Worm (Caenorhabditis elegans): ENCODE results near the gene btb-12.

DNA sequence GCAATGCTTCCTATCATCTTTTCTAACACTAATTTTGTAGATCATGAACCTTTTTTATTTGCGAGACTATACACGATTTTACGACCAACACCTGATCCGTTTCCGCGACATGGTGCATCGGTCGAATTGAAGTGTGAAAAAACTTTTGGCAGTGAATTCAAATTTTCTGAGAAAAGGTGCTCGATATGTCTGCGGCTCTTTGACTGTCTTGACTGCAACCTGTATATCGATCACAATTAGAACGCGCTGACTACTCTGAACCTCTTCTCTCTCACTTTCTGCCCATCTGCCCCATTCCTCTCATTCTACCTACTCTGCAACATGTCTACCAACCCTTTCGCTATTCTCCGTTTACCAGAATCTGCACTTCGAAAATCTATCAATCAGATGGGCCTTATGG is 27.2 kb downstream of the btb-12 start, which contains the start of gene fbxb-26:
- TF ChIP-seq R02D3.7 (tag; optimal IDR thresholded peaks at IDR 0.05) (no peak), nhr-77 (tag; optimal IDR thresholded peaks at IDR 0.05) (no peak), skn-1 (tag; optimal IDR thresholded peaks at IDR 0.05) (no peak), pha-4 (tag; optimal IDR thresholded peaks at IDR 0.05) (no peak), nhr-12 (tag; optimal IDR thresholded peaks at IDR 0.05) (no peak), nhr-76 (tag; optimal IDR thresholded peaks at IDR 0.05) (no peak), nhr-28 (tag; optimal IDR thresholded peaks at IDR 0.05) (no peak), zag-1 (tag; optimal IDR thresholded peaks at IDR 0.05) (no peak), snpc-4 (tag; optimal IDR thresholded peaks at IDR 0.05) (no peak)

All from whole organism, L3 larva.